Worm (Caenorhabditis elegans) whole organism, L4 larva: ENCODE data around the gene Y7A5A.5.

Source experiments
- ama-1 ChIP-seq: fragments of 150-350 bp; optimal IDR thresholded peaks from 2 replicates; lab custom pipeline; 2014; ENCODE audit warnings: inconsistent platforms, mixed read lengths
- fkh-10 ChIP-seq: fragments of 150-350 bp; optimal IDR thresholded peaks from 2 replicates; lab custom pipeline; 2014; ENCODE audit warnings: missing biosample characterization, missing genetic modification reagents, missing genetic modification characterization
- hmg-1.1 ChIP-seq: fragments of 200-800 bp; sonication (Bioruptor generic); IDR thresholded peaks from 2 replicates; pipeline ENCODE4 v1.3.6; 2022; ENCODE audit warnings: missing genetic modification reagents, missing genetic modification characterization, missing compliant biosample characterization
- lin-15B ChIP-seq: fragments of 150-350 bp; sonication (generic microtip); optimal IDR thresholded peaks from 3 replicates; lab custom pipeline; 2014; ENCODE audit warnings: missing biosample characterization, missing genetic modification characterization
- mdl-1 ChIP-seq, 2 experiments: fragments of 150-350 bp in 1 of 2; sonication (generic microtip) in 1 of 2; optimal IDR thresholded peaks; 2 replicates each; lab custom pipeline; 2014 to 2017; ENCODE audit warnings: missing biosample characterization in 2 of 2, missing genetic modification characterization in 2 of 2
- nhr-237 ChIP-seq: sonication (generic microtip); optimal IDR thresholded peaks from 2 replicates; lab custom pipeline; 2017; ENCODE audit warnings: missing biosample characterization, missing genetic modification characterization
- nhr-25 ChIP-seq: sonication (generic microtip); optimal IDR thresholded peaks from 2 replicates; lab custom pipeline; 2017; ENCODE audit warnings: missing genetic modification characterization, mild to moderate bottlenecking, missing compliant biosample characterization, antibody characterized with exemption, moderate library complexity, borderline replicate concordance; ENCODE audit not compliant: insufficient read depth
- nhr-28 ChIP-seq: fragments of 150-350 bp; optimal IDR thresholded peaks from 2 replicates; lab custom pipeline; 2014; ENCODE audit warnings: missing biosample characterization, missing genetic modification characterization
- pha-4 ChIP-seq, 2 experiments: fragments of 150-350 bp in 1 of 2; fragments of 200-800 bp in 1 of 2; sonication (Bioruptor generic) in 1 of 2; IDR thresholded peaks in 1 of 2; optimal IDR thresholded peaks in 1 of 2; 2 replicates each; pipeline versions ENCODE4 v1.3.6 to Lab custom; 2014 to 2022; ENCODE audit warnings: missing genetic modification characterization in 2 of 2, missing genetic modification reagents in 2 of 2, missing biosample characterization in 1 of 2, missing compliant biosample characterization in 1 of 2
- snpc-4 ChIP-seq: fragments of 150-350 bp; optimal IDR thresholded peaks from 2 replicates; lab custom pipeline; 2014; ENCODE audit warnings: missing biosample characterization, missing genetic modification characterization
- tag-97 ChIP-seq: fragments of 200-800 bp; sonication (Bioruptor generic); IDR thresholded peaks from 2 replicates; pipeline ENCODE4 v1.3.6; 2022; ENCODE audit warnings: missing genetic modification characterization, missing compliant biosample characterization
- zag-1 ChIP-seq: fragments of 150-350 bp; optimal IDR thresholded peaks from 2 replicates; lab custom pipeline; 2014; ENCODE audit warnings: missing biosample characterization, missing genetic modification characterization

ce11 chrX:15799595-15799994, 13.0 kb upstream of the Y7A5A.5 start, which contains the start of gene Y7A5A.6:
- no peak for TF ChIP-seq ama-1
- TF ChIP-seq fkh-10, result no peak
- no peak for TF ChIP-seq zag-1 (tag; lab: Kevin White, UChicago)
- no peak for TF ChIP-seq snpc-4
- no peak for TF ChIP-seq lin-15B
- TF ChIP-seq tag-97, result no peak
- TF ChIP-seq nhr-28, result no peak
- TF ChIP-seq hmg-1.1, result no peak
- no peak for TF ChIP-seq nhr-237 (tag; lab: Kevin White, UChicago)
- TF ChIP-seq mdl-1 (tag; optimal IDR thresholded peaks at IDR 0.05; lab: Kevin White, UChicago), result no peak
- no peak for TF ChIP-seq nhr-25
- no peak for TF ChIP-seq pha-4 (GFP tag; IDR thresholded peaks at IDR 0.05; lab: Robert Waterston, UW)
- no peak for TF ChIP-seq pha-4 (tag; optimal IDR thresholded peaks at IDR 0.05; lab: Kevin White, UChicago)
